Worm (Caenorhabditis elegans): Measurements from ENCODE around the gene fbxa-19.

Gene fbxa-19

ce11 chrIII:1303414-1303813 is 11.8 kb upstream of the fbxa-19 start, which contains the start of gene fbxa-75:
TSS of gene fbxa-75 (plus strand) at chrIII:1303714.
- TF ChIP-seq W03F9.2 (tag; optimal IDR thresholded peaks at IDR 0.05) = no peak

ce11 chrIII:1307333-1307732 is 7.9 kb upstream of the fbxa-19 start:
- TF ChIP-seq dao-5 (tag; optimal IDR thresholded peaks at IDR 0.05) (no peak), W03F9.2 (tag; optimal IDR thresholded peaks at IDR 0.05) (no peak), him-1 (tag; optimal IDR thresholded peaks at IDR 0.05) (no peak)

DNA sequence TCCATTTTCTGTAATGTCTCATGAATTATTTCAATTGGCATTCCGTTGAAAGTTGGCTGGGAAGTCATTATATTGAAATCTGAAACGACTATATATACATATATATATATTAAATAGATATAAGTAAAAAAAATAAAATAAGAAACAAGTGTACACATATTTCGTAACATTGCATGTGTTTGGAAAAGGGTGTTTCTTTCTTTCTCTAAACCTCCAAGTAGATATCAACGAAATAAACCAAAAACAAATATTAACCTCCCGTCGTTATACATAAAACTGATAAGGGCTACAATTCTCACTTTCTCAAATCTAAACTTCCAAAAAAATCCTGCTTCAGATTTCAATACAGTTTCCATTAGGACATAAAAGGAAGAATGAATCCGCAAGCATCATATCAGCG is 7.0 kb upstream of the fbxa-19 start, which contains the start of gene fbxa-79:
Gene fbxa-79 (minus strand): TSS at position 86 of the 400 bp plus-strand sequence.
- TF ChIP-seq him-1 (tag; optimal IDR thresholded peaks at IDR 0.05) = no peak
- no peak for TF ChIP-seq dao-5 (tag; optimal IDR thresholded peaks at IDR 0.05)
- no peak for TF ChIP-seq W03F9.2 (tag; optimal IDR thresholded peaks at IDR 0.05)

ce11 chrIII:1308887-1309286 is 6.3 kb upstream of the fbxa-19 start, which contains the start of gene Y82E9BL.12:
TSS of gene Y82E9BL.12 (plus strand) at chrIII:1309187.
- TF ChIP-seq him-1 (tag; optimal IDR thresholded peaks at IDR 0.05) (no peak), W03F9.2 (tag; optimal IDR thresholded peaks at IDR 0.05) (no peak), dao-5 (tag; optimal IDR thresholded peaks at IDR 0.05) (no peak)

DNA sequence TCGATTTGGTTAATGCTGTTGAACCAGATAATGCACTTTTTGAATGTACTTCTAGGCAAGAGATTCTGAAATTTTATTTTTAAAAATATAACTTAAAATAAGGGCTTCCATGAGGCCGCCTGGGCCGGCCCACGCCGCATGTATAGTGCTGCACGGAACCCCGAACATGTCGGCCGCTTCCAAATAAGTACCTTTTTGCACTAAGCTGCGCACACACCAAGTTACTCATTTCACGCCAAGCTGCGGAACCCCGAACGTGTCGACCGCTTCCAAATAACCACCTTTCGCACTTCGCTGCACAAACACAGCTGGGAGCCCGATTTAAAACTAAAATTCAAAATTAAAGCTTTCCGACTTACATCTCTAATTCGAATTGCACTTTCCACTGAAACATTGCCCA is 3.8 kb upstream of the fbxa-19 start:
- TF ChIP-seq dao-5 (tag; optimal IDR thresholded peaks at IDR 0.05) (no peak), W03F9.2 (tag; optimal IDR thresholded peaks at IDR 0.05) (no peak), him-1 (tag; optimal IDR thresholded peaks at IDR 0.05) (no peak)

DNA sequence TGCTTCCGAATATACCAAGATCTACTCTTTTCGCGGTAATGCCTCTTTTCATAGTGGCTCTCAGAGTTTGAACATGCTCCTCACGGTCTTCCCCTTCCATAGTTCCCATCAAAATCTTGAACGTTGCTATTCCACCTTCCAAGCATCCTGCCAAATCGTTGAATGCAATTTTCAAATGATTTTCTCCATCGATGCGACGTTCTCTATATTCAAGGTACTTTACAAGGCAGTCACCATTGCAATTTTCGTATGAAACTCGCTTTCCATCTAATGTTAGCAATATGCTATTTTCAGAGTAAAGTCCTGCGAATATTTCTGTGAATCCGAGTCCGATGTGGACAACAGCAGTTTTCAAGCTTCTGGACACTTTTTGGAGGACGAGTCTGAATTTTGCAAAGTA is 918 bp upstream of the fbxa-19 start:
- TF ChIP-seq him-1 (tag; optimal IDR thresholded peaks at IDR 0.05) (no peak), W03F9.2 (tag; optimal IDR thresholded peaks at IDR 0.05) (no peak), dao-5 (tag; optimal IDR thresholded peaks at IDR 0.05) (no peak)

ce11 chrIII:1321561-1321960 is 6.4 kb downstream of the fbxa-19 start, which contains the start of gene fbxa-15:
TSS of gene fbxa-15 (minus strand) at chrIII:1321661.
- no peak for TF ChIP-seq him-1 (tag; optimal IDR thresholded peaks at IDR 0.05)
- TF ChIP-seq W03F9.2 (tag; optimal IDR thresholded peaks at IDR 0.05) = no peak
- no peak for TF ChIP-seq dao-5 (tag; optimal IDR thresholded peaks at IDR 0.05)

DNA sequence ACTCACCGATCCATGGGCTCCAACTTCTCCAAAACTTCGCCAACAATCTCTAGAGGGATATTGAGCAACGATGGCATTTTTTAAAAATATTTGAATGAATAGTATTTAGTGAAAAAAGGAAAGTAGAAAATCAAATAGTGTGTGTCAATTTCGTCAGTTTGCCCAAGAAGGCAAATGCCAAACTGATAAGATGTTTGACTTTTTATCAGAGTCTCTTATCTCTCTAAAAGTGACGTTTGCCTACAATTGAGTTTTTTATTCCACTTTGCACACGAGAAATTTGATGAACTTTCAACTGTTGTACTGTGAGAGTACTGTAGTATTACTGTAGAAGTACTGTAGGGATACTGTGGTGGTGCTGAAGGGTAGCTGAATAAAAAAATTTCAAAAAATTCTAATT is 8.4 kb downstream of the fbxa-19 start:
- TF ChIP-seq W03F9.2 (tag; optimal IDR thresholded peaks at IDR 0.05) (no peak), him-1 (tag; optimal IDR thresholded peaks at IDR 0.05) (no peak), dao-5 (tag; optimal IDR thresholded peaks at IDR 0.05) (no peak)

DNA sequence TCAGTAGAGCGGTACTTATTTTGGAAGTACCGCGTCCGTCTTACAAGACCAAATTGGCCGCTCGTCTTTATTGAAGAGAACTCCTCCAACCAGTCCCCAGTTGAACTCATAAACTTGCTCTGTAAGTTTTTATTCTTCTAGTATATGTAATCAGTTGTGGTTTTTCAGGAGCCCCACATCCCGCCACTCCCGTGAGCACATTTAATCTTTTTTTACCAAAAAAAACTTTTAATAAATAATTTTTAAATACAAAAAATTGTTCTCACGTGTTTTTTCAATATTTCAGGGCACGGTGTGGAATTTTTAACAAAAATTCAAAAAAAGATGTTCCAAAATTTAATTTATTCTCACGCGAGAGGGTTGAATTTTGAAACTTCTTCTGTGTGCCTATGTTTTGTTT is 9.3 kb downstream of the fbxa-19 start, which contains the start of gene fbxa-14:
Gene fbxa-14 (minus strand): TSS at position 101 of the 400 bp plus-strand sequence.
- TF ChIP-seq W03F9.2 (tag; optimal IDR thresholded peaks at IDR 0.05) (no peak), him-1 (tag; optimal IDR thresholded peaks at IDR 0.05) (no peak)

DNA sequence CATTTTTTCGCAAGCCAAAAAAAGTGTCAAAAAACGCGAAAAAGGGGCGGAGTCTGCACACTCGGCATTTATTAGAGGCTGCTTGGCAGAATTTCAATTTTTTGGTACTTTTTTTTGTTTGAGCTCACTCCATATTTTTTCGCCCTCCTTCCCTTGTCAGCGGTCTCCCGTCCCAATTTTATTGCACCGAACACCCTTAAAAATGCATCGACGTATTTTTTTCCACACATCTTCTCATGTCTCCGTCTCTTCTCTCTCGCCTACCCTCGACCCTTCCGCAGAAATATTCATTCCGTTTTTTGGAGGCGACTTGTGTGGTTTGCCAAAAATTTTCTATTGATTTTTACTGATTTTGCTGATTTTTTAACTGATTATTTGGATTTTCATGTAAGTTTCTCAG is 11.3 kb downstream of the fbxa-19 start, which contains the start of gene Y82E9BL.18:
Gene Y82E9BL.18 (plus strand): TSS at position 301 of the 400 bp plus-strand sequence.
- no peak for TF ChIP-seq dao-5 (tag; optimal IDR thresholded peaks at IDR 0.05)
- no peak for TF ChIP-seq W03F9.2 (tag; optimal IDR thresholded peaks at IDR 0.05)
- no peak for TF ChIP-seq him-1 (tag; optimal IDR thresholded peaks at IDR 0.05)

- no peak for TF ChIP-seq W03F9.2 (tag; optimal IDR thresholded peaks at IDR 0.05)
- no peak for TF ChIP-seq him-1 (tag; optimal IDR thresholded peaks at IDR 0.05)
- no peak for TF ChIP-seq dao-5 (tag; optimal IDR thresholded peaks at IDR 0.05)
Measured at ce11 chrIII:1331894-1332293, 16.7 kb downstream of the fbxa-19 start, which contains the start of gene Y82E9BL.19. TSS of gene Y82E9BL.19 (plus strand) at chrIII:1332016.

ce11 chrIII:1340240-1340639 is 25.0 kb downstream of the fbxa-19 start, which contains the start of gene fbxa-5:
TSS of gene fbxa-5 (minus strand) at chrIII:1340340.
- no peak for TF ChIP-seq dao-5 (tag; optimal IDR thresholded peaks at IDR 0.05)
- TF ChIP-seq him-1 (tag; optimal IDR thresholded peaks at IDR 0.05) = no peak
- TF ChIP-seq W03F9.2 (tag; optimal IDR thresholded peaks at IDR 0.05) = no peak

DNA sequence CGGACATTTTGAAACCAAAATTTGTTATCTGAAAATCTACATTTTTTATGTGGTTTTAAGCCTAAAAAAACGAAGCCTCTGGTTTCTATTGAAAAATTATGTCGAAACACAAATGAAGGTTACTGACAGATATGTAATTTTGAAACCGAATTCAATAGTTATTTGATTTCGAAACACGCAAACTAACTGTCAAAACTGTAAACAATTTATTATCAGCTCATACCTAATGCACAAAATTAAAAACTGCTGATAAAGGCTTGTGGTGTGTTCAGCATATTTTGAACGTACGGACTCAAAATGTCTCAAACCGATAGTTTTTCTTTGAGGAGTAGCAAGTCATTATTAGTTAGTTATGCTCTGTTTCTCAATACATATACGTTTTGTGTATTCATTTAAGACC is 27.3 kb downstream of the fbxa-19 start, which contains the start of gene fbxa-26:
Gene fbxa-26 (minus strand): TSS at position 35 of the 400 bp plus-strand sequence.
- TF ChIP-seq dao-5 (tag; optimal IDR thresholded peaks at IDR 0.05) (no peak), W03F9.2 (tag; optimal IDR thresholded peaks at IDR 0.05) (no peak), him-1 (tag; optimal IDR thresholded peaks at IDR 0.05) (no peak)

- TF ChIP-seq him-1 (tag; optimal IDR thresholded peaks at IDR 0.05) (no peak), W03F9.2 (tag; optimal IDR thresholded peaks at IDR 0.05) (no peak), dao-5 (tag; optimal IDR thresholded peaks at IDR 0.05) (no peak)
Measured at ce11 chrIII:1342919-1343419, 27.8 kb downstream of the fbxa-19 start, which contains the start of gene fbxa-27. TSS of gene fbxa-27 (plus strand) at chrIII:1342969.

- TF ChIP-seq dao-5 (tag; optimal IDR thresholded peaks at IDR 0.05) (no peak), him-1 (tag; optimal IDR thresholded peaks at IDR 0.05) (no peak), W03F9.2 (tag; optimal IDR thresholded peaks at IDR 0.05) (no peak)
Measured at ce11 chrIII:1345694-1346093, 30.5 kb downstream of the fbxa-19 start, which contains the start of gene Y82E9BL.6. TSS of gene Y82E9BL.6 (minus strand) at chrIII:1345794.
